Worm (Caenorhabditis elegans): ENCODE data around the gene R07B7.6.
A peak's percentile ranks its signal among the peaks of the same experiment; 100 is the strongest.

R07B7.6 gene

ce11 chrV:12065369-12065768 lies 9.4 kb downstream of the R07B7.6 start, which contains the start of gene pqn-53 (continued):
- TF ChIP-seq dpl-1 (GFP tag; optimal IDR thresholded peaks at IDR 0.05) (no peak), rnt-1 (tag; optimal IDR thresholded peaks at IDR 0.05) (peak; percentile 50), tlp-1 (tag; optimal IDR thresholded peaks at IDR 0.05) (no peak), efl-3 (GFP tag; optimal IDR thresholded peaks at IDR 0.05) (no peak), mef-2 (tag; optimal IDR thresholded peaks at IDR 0.05) (no peak), ces-1 (GFP tag; optimal IDR thresholded peaks at IDR 0.05) (no peak), ceh-82 (tag; optimal IDR thresholded peaks at IDR 0.05) (no peak), nhr-90 (tag; optimal IDR thresholded peaks at IDR 0.05; ENCODE audit: poor library complexity) (no peak), nhr-77 (tag; optimal IDR thresholded peaks at IDR 0.05) (no peak), vab-15 (tag; optimal IDR thresholded peaks at IDR 0.05) (no peak), pqm-1 (tag; optimal IDR thresholded peaks at IDR 0.05) (no peak), nhr-12 (tag; optimal IDR thresholded peaks at IDR 0.05) (no peak), blmp-1 (tag; optimal IDR thresholded peaks at IDR 0.05) (no peak), mdl-1 (tag; optimal IDR thresholded peaks at IDR 0.05) (no peak)

- peak; percentile 22 for TF ChIP-seq pax-3 (tag; optimal IDR thresholded peaks at IDR 0.05)
- peak; percentile 51 for TF ChIP-seq ama-1 (optimal IDR thresholded peaks at IDR 0.05)
- TF ChIP-seq efl-1 (optimal IDR thresholded peaks at IDR 0.05): no peak
- peak in 1 of 2 experiments; percentile 64 for TF ChIP-seq efl-1 (GFP tag; optimal IDR thresholded peaks at IDR 0.05 in 1 of 2)
- TF ChIP-seq ces-1 (GFP tag; optimal IDR thresholded peaks at IDR 0.05): no peak
These were observed 11.8 kb downstream of the R07B7.6 start, which contains the start of gene clh-6 for ce11 chrV:12063036-12063435. TSS of gene clh-6 (minus strand) at chrV:12063368.

- no peak for TF ChIP-seq C34B4.2 (tag; optimal IDR thresholded peaks at IDR 0.05)
- TF ChIP-seq ama-1 (optimal IDR thresholded peaks at IDR 0.05): no peak
- TF ChIP-seq unc-30 (tag; optimal IDR thresholded peaks at IDR 0.05): no peak
- TF ChIP-seq swsn-7 (tag; optimal IDR thresholded peaks at IDR 0.05): no peak
- TF ChIP-seq mab-9 (GFP tag; IDR thresholded peaks at IDR 0.05): no peak
- TF ChIP-seq lin-15B (tag; optimal IDR thresholded peaks at IDR 0.05): no peak
- TF ChIP-seq hlh-17 (GFP tag; optimal IDR thresholded peaks at IDR 0.05; ENCODE audit: borderline replicate concordance): no peak
- no peak for TF ChIP-seq unc-86 (tag; optimal IDR thresholded peaks at IDR 0.05)
- no peak for TF ChIP-seq nhr-85 (tag)
- no peak for TF ChIP-seq tlp-1 (tag; optimal IDR thresholded peaks at IDR 0.05)
- TF ChIP-seq ets-5 (GFP tag; IDR thresholded peaks at IDR 0.05): no peak
- TF ChIP-seq lir-3 (tag; optimal IDR thresholded peaks at IDR 0.05; ENCODE audit: poor library complexity): no peak
- no peak for TF ChIP-seq nhr-90 (tag; optimal IDR thresholded peaks at IDR 0.05; ENCODE audit: poor library complexity)
- TF ChIP-seq zag-1 (tag; optimal IDR thresholded peaks at IDR 0.05): no peak
- TF ChIP-seq unc-98 (GFP tag; IDR thresholded peaks at IDR 0.05): no peak
- no peak for TF ChIP-seq blmp-1 (tag; optimal IDR thresholded peaks at IDR 0.05)
- no peak for TF ChIP-seq isw-1 (GFP tag; IDR thresholded peaks at IDR 0.05)
These were observed 15.1 kb downstream of the R07B7.6 start, which contains the start of gene R07B7.2 for ce11 chrV:12059719-12060118. TSS of gene R07B7.2 (minus strand) at chrV:12059753.

- no peak for TF ChIP-seq lin-35 (GFP tag; optimal IDR thresholded peaks at IDR 0.05)
- TF ChIP-seq nhr-76 (tag; optimal IDR thresholded peaks at IDR 0.05): no peak
These were observed 21.2 kb downstream of the R07B7.6 start, which contains the start of gene F10C2.7 for ce11 chrV:12053598-12053997. TSS of gene F10C2.7 (plus strand) at chrV:12053898.

- no peak for TF ChIP-seq ets-5 (GFP tag; IDR thresholded peaks at IDR 0.05)
- no peak for TF ChIP-seq hlh-4 (tag; optimal IDR thresholded peaks at IDR 0.05)
- no peak for TF ChIP-seq nhr-84 (tag; optimal IDR thresholded peaks at IDR 0.05)
These were observed 26.3 kb downstream of the R07B7.6 start, which contains the start of gene dars-2 for ce11 chrV:12048445-12048844. TSS of gene dars-2 (plus strand) at chrV:12048745.
